Worm (Caenorhabditis elegans): ENCODE data around the gene gei-3.

ce11 chrX:12761295-12761775, 52.1 kb downstream of the gei-3 start:
- no peak for TF ChIP-seq ceh-88 (GFP tag; IDR thresholded peaks at IDR 0.05)
- peak in 1 of 2 experiments; percentile 45 for TF ChIP-seq lin-35 (GFP tag; optimal IDR thresholded peaks at IDR 0.05)
- no peak for TF ChIP-seq mep-1 (tag; optimal IDR thresholded peaks at IDR 0.05)
- TF ChIP-seq zag-1 (tag; optimal IDR thresholded peaks at IDR 0.05), result no peak
- no peak for TF ChIP-seq ztf-11 (tag; optimal IDR thresholded peaks at IDR 0.05)
- peak in 2 of 6 experiments; percentile 44 to 74 for TF ChIP-seq elt-3 (tag; optimal IDR thresholded peaks at IDR 0.05)
- peak; percentile 29 to 30 for TF ChIP-seq lsy-2 (tag; optimal IDR thresholded peaks at IDR 0.05)
- no peak for TF ChIP-seq ceh-82 (tag; optimal IDR thresholded peaks at IDR 0.05)
- no peak for TF ChIP-seq nhr-237 (tag; optimal IDR thresholded peaks at IDR 0.05)
